ENCODE assay signal across 1 fruit fly cellular context in genomic region chrX:5754837-5755828, dm6.
TF ChIP-seq lines count a peak whose summit lies in the region.

TSS of gene lin-52 (minus strand) at chrX:5754958.
TSS of gene CG15771 (plus strand) at chrX:5755574.

TF ChIP-seq in whole organism, embryonic, 481 proteins besides CTCF, POLR2A, EP300 and RAD21 (continued from another document and continues in another):
- TF ChIP-seq Taf1 (GFP tag; IDR thresholded peaks at IDR 0.05; lab: Robert Waterston, UW) = peak; percentile 93
- TF ChIP-seq CG12071 (GFP tag; optimal IDR thresholded peaks at IDR 0.05; lab: Kevin White, UChicago) = peak; percentile 88
- TF ChIP-seq CG12219 (GFP tag; optimal IDR thresholded peaks at IDR 0.05; lab: Kevin White, UChicago) = peak; percentile 92
- TF ChIP-seq Gsc (GFP tag; IDR thresholded peaks at IDR 0.05; lab: Robert Waterston, UW) = peak; percentile 91
- peak; percentile 83 for TF ChIP-seq CG12155 (GFP tag; optimal IDR thresholded peaks at IDR 0.05; lab: Kevin White, UChicago)
- TF ChIP-seq nerfin-2 (GFP tag; IDR thresholded peaks at IDR 0.05; lab: Robert Waterston, UW; ENCODE audit: partially characterized antibody) = 0 out of 2 replicates have a peak, but pooled peaks have one; percentile 40
- peak; percentile 100 for TF ChIP-seq row (GFP tag; IDR thresholded peaks at IDR 0.05; lab: Robert Waterston, UW)
- peak; percentile 94 for TF ChIP-seq nmo (GFP tag; optimal IDR thresholded peaks at IDR 0.05; lab: Kevin White, UChicago)
- peak; percentile 92 for TF ChIP-seq tap (tag; optimal IDR thresholded peaks at IDR 0.05; lab: Kevin White, UChicago)
- peak; percentile 25 for TF ChIP-seq CG3163 (GFP tag; optimal IDR thresholded peaks at IDR 0.05; lab: Kevin White, UChicago)
- TF ChIP-seq h (optimal IDR thresholded peaks at IDR 0.05; lab: Kevin White, UChicago) = no peak
- peak; percentile 93 for TF ChIP-seq CG14667 (GFP tag; IDR thresholded peaks at IDR 0.05; lab: Robert Waterston, UW)
- TF ChIP-seq nerfin-1 (tag; optimal IDR thresholded peaks at IDR 0.05; lab: Kevin White, UChicago) = peak; percentile 91
- peak; percentile 89 for TF ChIP-seq CG3726 (GFP tag; IDR thresholded peaks at IDR 0.05; lab: Robert Waterston, UW)
- peak; percentile 79 for TF ChIP-seq CG16863 (GFP tag; optimal IDR thresholded peaks at IDR 0.05; lab: Kevin White, UChicago)
- peak; percentile 89 for TF ChIP-seq MTF-1 (GFP tag; optimal IDR thresholded peaks at IDR 0.05; lab: Kevin White, UChicago; ENCODE audit: borderline replicate concordance)
- peak; percentile 94 for TF ChIP-seq CG6813 (GFP tag; optimal IDR thresholded peaks at IDR 0.05; lab: Kevin White, UChicago)
- TF ChIP-seq CG5953 (GFP tag; IDR thresholded peaks at IDR 0.05; lab: Robert Waterston, UW) = peak; percentile 79; the same call in 1 of the 2 replicates
- TF ChIP-seq CG14050 (GFP tag; IDR thresholded peaks at IDR 0.05; lab: Robert Waterston, UW) = peak; percentile 91
- peak; percentile 97 for TF ChIP-seq Hmr (GFP tag; optimal IDR thresholded peaks at IDR 0.05; lab: Kevin White, UChicago)
- TF ChIP-seq HHEX (GFP tag; optimal IDR thresholded peaks at IDR 0.05; lab: Kevin White, UChicago) = peak; percentile 97
- TF ChIP-seq sc (optimal IDR thresholded peaks at IDR 0.05; lab: Kevin White, UChicago) = no peak
- peak; percentile 87 for TF ChIP-seq sc (GFP tag; optimal IDR thresholded peaks at IDR 0.05; lab: Kevin White, UChicago)
- TF ChIP-seq HLH3B (GFP tag; IDR thresholded peaks at IDR 0.05; lab: Robert Waterston, UW) = peak; percentile 93
- TF ChIP-seq CG10431 (GFP tag; optimal IDR thresholded peaks at IDR 0.05; lab: Kevin White, UChicago) = peak; percentile 87
- peak; percentile 55 for TF ChIP-seq wek (GFP tag; optimal IDR thresholded peaks at IDR 0.05; lab: Kevin White, UChicago)
- TF ChIP-seq CG17802 (tag; optimal IDR thresholded peaks at IDR 0.05; lab: Kevin White, UChicago) = peak; percentile 44
- TF ChIP-seq CG6254 (GFP tag; optimal IDR thresholded peaks at IDR 0.05; lab: Kevin White, UChicago) = peak; percentile 88
- peak; percentile 95 for TF ChIP-seq CG31441 (GFP tag; IDR thresholded peaks at IDR 0.05; lab: Robert Waterston, UW)
- peak; percentile 96 for TF ChIP-seq CG2712 (tag; optimal IDR thresholded peaks at IDR 0.05; lab: Kevin White, UChicago)
- peak; percentile 68; the same call in 1 of the 2 replicates for TF ChIP-seq Lim3 (GFP tag; IDR thresholded peaks at IDR 0.05; lab: Robert Waterston, UW)
- peak; percentile 94 for TF ChIP-seq CG7372 (GFP tag; IDR thresholded peaks at IDR 0.05; lab: Robert Waterston, UW)
- TF ChIP-seq CG2202 (tag; optimal IDR thresholded peaks at IDR 0.05; lab: Kevin White, UChicago) = peak; percentile 90
- TF ChIP-seq lab (GFP tag; optimal IDR thresholded peaks at IDR 0.05; lab: Kevin White, UChicago) = peak; percentile 97
- peak; percentile 96 for TF ChIP-seq CG6689 (GFP tag; IDR thresholded peaks at IDR 0.05; lab: Robert Waterston, UW)
- TF ChIP-seq pnt (GFP tag; optimal IDR thresholded peaks at IDR 0.05; lab: Kevin White, UChicago) = peak; percentile 62
- peak; percentile 96 for TF ChIP-seq sqz (GFP tag; optimal IDR thresholded peaks at IDR 0.05; lab: Kevin White, UChicago)
- peak; percentile 94 for TF ChIP-seq NfI (GFP tag; optimal IDR thresholded peaks at IDR 0.05; lab: Kevin White, UChicago)
- peak; percentile 51 for TF ChIP-seq crc (GFP tag; optimal IDR thresholded peaks at IDR 0.05; lab: Kevin White, UChicago)
- no peak for TF ChIP-seq Opbp (GFP tag; IDR thresholded peaks at IDR 0.05; lab: Robert Waterston, UW; ENCODE audit: partially characterized antibody)
- TF ChIP-seq Myb (GFP tag; optimal IDR thresholded peaks at IDR 0.05; lab: Kevin White, UChicago) = peak; percentile 64
- TF ChIP-seq CG2129 (GFP tag; IDR thresholded peaks at IDR 0.05; lab: Robert Waterston, UW; ENCODE audit: partially characterized antibody) = no peak
- peak; percentile 94 for TF ChIP-seq HmgZ (tag; optimal IDR thresholded peaks at IDR 0.05; lab: Kevin White, UChicago)
- TF ChIP-seq CG17612 (GFP tag; IDR thresholded peaks at IDR 0.05; lab: Robert Waterston, UW) = peak; percentile 76
- TF ChIP-seq insv (GFP tag; optimal IDR thresholded peaks at IDR 0.05; lab: Kevin White, UChicago) = peak in 1 of 2 experiments; percentile 78
- TF ChIP-seq CG8359 (GFP tag; optimal IDR thresholded peaks at IDR 0.05; lab: Kevin White, UChicago; ENCODE audit: borderline replicate concordance) = peak; percentile 86
- peak; percentile 80 for TF ChIP-seq CG8281 (tag; optimal IDR thresholded peaks at IDR 0.05; lab: Kevin White, UChicago)
- TF ChIP-seq Drgx (GFP tag; IDR thresholded peaks at IDR 0.05; lab: Robert Waterston, UW) = peak; percentile 97
- TF ChIP-seq CG17186 (GFP tag; optimal IDR thresholded peaks at IDR 0.05; lab: Kevin White, UChicago) = peak; percentile 62
- TF ChIP-seq CG4282 (GFP tag; optimal IDR thresholded peaks at IDR 0.05; lab: Kevin White, UChicago) = peak; percentile 1
- TF ChIP-seq Hr39 (optimal IDR thresholded peaks at IDR 0.05; lab: Kevin White, UChicago) = no peak
- peak; percentile 94 for TF ChIP-seq CG14441 (GFP tag; IDR thresholded peaks at IDR 0.05; lab: Robert Waterston, UW)
- TF ChIP-seq CG17328 (GFP tag; IDR thresholded peaks at IDR 0.05; lab: Robert Waterston, UW) = peak; percentile 91
- TF ChIP-seq CG18764 (GFP tag; optimal IDR thresholded peaks at IDR 0.05; lab: Kevin White, UChicago) = peak; percentile 70
- TF ChIP-seq exex (tag; optimal IDR thresholded peaks at IDR 0.05; lab: Kevin White, UChicago) = peak; percentile 79
- peak; percentile 91 for TF ChIP-seq gsb-n (tag; optimal IDR thresholded peaks at IDR 0.05; lab: Kevin White, UChicago)
- TF ChIP-seq CG32767 (GFP tag; IDR thresholded peaks at IDR 0.05; lab: Robert Waterston, UW) = peak; percentile 96
- peak; percentile 83 for TF ChIP-seq Sin3A (optimal IDR thresholded peaks at IDR 0.05; lab: Kevin White, UChicago)
- peak; percentile 44 for TF ChIP-seq zfh2 (GFP tag; optimal IDR thresholded peaks at IDR 0.05; lab: Kevin White, UChicago)
- peak; percentile 89 for TF ChIP-seq gce (GFP tag; IDR thresholded peaks at IDR 0.05; lab: Robert Waterston, UW)
- TF ChIP-seq Abd-B (GFP tag; optimal IDR thresholded peaks at IDR 0.05; lab: Kevin White, UChicago) = peak; percentile 85
- peak; percentile 50 for TF ChIP-seq pho (GFP tag; optimal IDR thresholded peaks at IDR 0.05; lab: Kevin White, UChicago)
- peak; percentile 97 for TF ChIP-seq CG12659 (GFP tag; optimal IDR thresholded peaks at IDR 0.05; lab: Kevin White, UChicago)
- peak; percentile 99 for TF ChIP-seq CG10543 (GFP tag; optimal IDR thresholded peaks at IDR 0.05; lab: Kevin White, UChicago)
- TF ChIP-seq chn (GFP tag; optimal IDR thresholded peaks at IDR 0.05; lab: Kevin White, UChicago) = peak; percentile 88
- no peak for TF ChIP-seq zf30C (GFP tag; optimal IDR thresholded peaks at IDR 0.05; lab: Kevin White, UChicago)
- TF ChIP-seq CG31365 (tag; optimal IDR thresholded peaks at IDR 0.05; lab: Kevin White, UChicago) = peak; percentile 73
- TF ChIP-seq gfzf (GFP tag; optimal IDR thresholded peaks at IDR 0.05; lab: Kevin White, UChicago) = peak; percentile 53
- TF ChIP-seq tgo (GFP tag; IDR thresholded peaks at IDR 0.05; lab: Robert Waterston, UW) = peak; percentile 96
- peak; percentile 96 for TF ChIP-seq CG12391 (tag; optimal IDR thresholded peaks at IDR 0.05; lab: Kevin White, UChicago)
- TF ChIP-seq Dek (tag; optimal IDR thresholded peaks at IDR 0.05; lab: Kevin White, UChicago) = peak; percentile 91
- TF ChIP-seq CG11723 (GFP tag; optimal IDR thresholded peaks at IDR 0.05; lab: Kevin White, UChicago) = peak; percentile 94
- peak; percentile 67 for TF ChIP-seq bab2 (GFP tag; optimal IDR thresholded peaks at IDR 0.05; lab: Kevin White, UChicago)
- TF ChIP-seq wor (GFP tag; IDR thresholded peaks at IDR 0.05; lab: Robert Waterston, UW) = peak; percentile 95
- TF ChIP-seq repo (GFP tag; optimal IDR thresholded peaks at IDR 0.05; lab: Kevin White, UChicago) = no peak
- peak; percentile 64 for TF ChIP-seq knrl (GFP tag; IDR thresholded peaks at IDR 0.05; lab: Robert Waterston, UW; ENCODE audit: partially characterized antibody)
- TF ChIP-seq CG11560 (tag; IDR thresholded peaks at IDR 0.05; lab: Robert Waterston, UW) = peak; percentile 95
- peak; percentile 94 for TF ChIP-seq CG4404 (GFP tag; IDR thresholded peaks at IDR 0.05; lab: Robert Waterston, UW)
- TF ChIP-seq CG17829 (tag; optimal IDR thresholded peaks at IDR 0.05; lab: Kevin White, UChicago) = peak; percentile 96
- TF ChIP-seq emc (GFP tag; optimal IDR thresholded peaks at IDR 0.05; lab: Kevin White, UChicago) = peak; percentile 39
- peak; percentile 98 for TF ChIP-seq Fer1 (GFP tag; optimal IDR thresholded peaks at IDR 0.05; lab: Kevin White, UChicago)
- peak; percentile 86 for TF ChIP-seq CG4707 (GFP tag; optimal IDR thresholded peaks at IDR 0.05; lab: Kevin White, UChicago)
- peak; percentile 83 for TF ChIP-seq HLH54F (GFP tag; optimal IDR thresholded peaks at IDR 0.05; lab: Kevin White, UChicago)
- peak; percentile 90 for TF ChIP-seq ttk (GFP tag; IDR thresholded peaks at IDR 0.05; lab: Robert Waterston, UW)
- TF ChIP-seq so (GFP tag; IDR thresholded peaks at IDR 0.05; lab: Robert Waterston, UW) = peak; percentile 95
- TF ChIP-seq CG10274 (GFP tag; optimal IDR thresholded peaks at IDR 0.05; lab: Kevin White, UChicago) = peak; percentile 84
- TF ChIP-seq zen (tag; optimal IDR thresholded peaks at IDR 0.05; lab: Kevin White, UChicago) = peak; percentile 84
- peak; percentile 91 for TF ChIP-seq onecut (GFP tag; IDR thresholded peaks at IDR 0.05; lab: Robert Waterston, UW)
- peak; percentile 65; the same call in 2 of the 3 replicates for TF ChIP-seq Doc3 (GFP tag; IDR thresholded peaks at IDR 0.05; lab: Robert Waterston, UW; ENCODE audit: partially characterized antibody)
- TF ChIP-seq bsh (GFP tag; optimal IDR thresholded peaks at IDR 0.05; lab: Kevin White, UChicago) = peak; percentile 95
- peak; percentile 89 for TF ChIP-seq pfk (GFP tag; optimal IDR thresholded peaks at IDR 0.05; lab: Kevin White, UChicago)
- peak; percentile 98 for TF ChIP-seq klu (GFP tag; IDR thresholded peaks at IDR 0.05; lab: Robert Waterston, UW)
- no peak for TF ChIP-seq lov (optimal IDR thresholded peaks at IDR 0.05; lab: Kevin White, UChicago)
- TF ChIP-seq lov (GFP tag; IDR thresholded peaks at IDR 0.05; lab: Robert Waterston, UW) = peak; percentile 86
- TF ChIP-seq pum (GFP tag; optimal IDR thresholded peaks at IDR 0.05; lab: Kevin White, UChicago) = peak; percentile 72
- peak; percentile 93 for TF ChIP-seq CG17359 (tag; optimal IDR thresholded peaks at IDR 0.05; lab: Kevin White, UChicago)
- no peak for TF ChIP-seq hkb (optimal IDR thresholded peaks at IDR 0.05; lab: Kevin White, UChicago)
- TF ChIP-seq hkb (GFP tag; IDR thresholded peaks at IDR 0.05; lab: Robert Waterston, UW) = peak; percentile 94
- TF ChIP-seq Ada2b (GFP tag; IDR thresholded peaks at IDR 0.05; lab: Robert Waterston, UW) = peak; percentile 93
- TF ChIP-seq CG11398 (GFP tag; optimal IDR thresholded peaks at IDR 0.05; lab: Kevin White, UChicago) = no peak
- TF ChIP-seq sna (GFP tag; IDR thresholded peaks at IDR 0.05; lab: Robert Waterston, UW; ENCODE audit: partially characterized antibody) = 0 out of 2 replicates have a peak, but pooled peaks have one; percentile 15
- TF ChIP-seq CG15269 (tag; optimal IDR thresholded peaks at IDR 0.05; lab: Kevin White, UChicago) = peak; percentile 99
- peak; percentile 94 for TF ChIP-seq Xbp1 (GFP tag; optimal IDR thresholded peaks at IDR 0.05; lab: Kevin White, UChicago)
- peak; percentile 41 to 80 for TF ChIP-seq chif (GFP tag; optimal IDR thresholded peaks at IDR 0.05; lab: Kevin White, UChicago)
- TF ChIP-seq aop (GFP tag; IDR thresholded peaks at IDR 0.05; lab: Robert Waterston, UW) = peak; percentile 29
- TF ChIP-seq TFAM (GFP tag; optimal IDR thresholded peaks at IDR 0.05; lab: Kevin White, UChicago) = peak; percentile 49
- TF ChIP-seq GATAe (GFP tag; conservative IDR thresholded peaks at IDR 0.05; lab: Robert Waterston, UW) = peak; percentile 86
- peak; percentile 85 for TF ChIP-seq B-H1 (GFP tag; IDR thresholded peaks at IDR 0.05; lab: Robert Waterston, UW)
- TF ChIP-seq sd (tag; optimal IDR thresholded peaks at IDR 0.05; lab: Kevin White, UChicago) = peak; percentile 74
- peak; percentile 97 for TF ChIP-seq CG4328 (GFP tag; optimal IDR thresholded peaks at IDR 0.05; lab: Kevin White, UChicago)
- peak; percentile 93 for TF ChIP-seq Fer3 (tag; optimal IDR thresholded peaks at IDR 0.05; lab: Kevin White, UChicago)
- TF ChIP-seq CG9609 (GFP tag; optimal IDR thresholded peaks at IDR 0.05; lab: Kevin White, UChicago) = peak; percentile 2
- peak; percentile 96 for TF ChIP-seq CG3847 (GFP tag; IDR thresholded peaks at IDR 0.05; lab: Robert Waterston, UW)
- peak; percentile 97 for TF ChIP-seq CG18619 (GFP tag; optimal IDR thresholded peaks at IDR 0.05; lab: Kevin White, UChicago)
- TF ChIP-seq CG2116 (GFP tag; optimal IDR thresholded peaks at IDR 0.05; lab: Kevin White, UChicago) = peak; percentile 67
- TF ChIP-seq CG10209 (GFP tag; optimal IDR thresholded peaks at IDR 0.05; lab: Kevin White, UChicago) = peak; percentile 94
- peak; percentile 31 for TF ChIP-seq her (GFP tag; optimal IDR thresholded peaks at IDR 0.05; lab: Kevin White, UChicago)
- peak; percentile 91 for TF ChIP-seq Med (GFP tag; lab: Kevin White, UChicago)
- TF ChIP-seq CG16779 (GFP tag; IDR thresholded peaks at IDR 0.05; lab: Robert Waterston, UW) = peak; percentile 89
- TF ChIP-seq CG18011 (GFP tag; optimal IDR thresholded peaks at IDR 0.05; lab: Kevin White, UChicago) = peak; percentile 79
- TF ChIP-seq NK7.1 (GFP tag; optimal IDR thresholded peaks at IDR 0.05; lab: Kevin White, UChicago) = no peak
- peak; percentile 98 for TF ChIP-seq CG18599 (GFP tag; optimal IDR thresholded peaks at IDR 0.05; lab: Kevin White, UChicago)
- TF ChIP-seq CG14860 (GFP tag; IDR thresholded peaks at IDR 0.05; lab: Robert Waterston, UW; ENCODE audit: partially characterized antibody) = no peak
- TF ChIP-seq kni (GFP tag; optimal IDR thresholded peaks at IDR 0.05; lab: Kevin White, UChicago) = peak; percentile 99
- peak; percentile 75; the same call in 1 of the 2 replicates for TF ChIP-seq CG11696 (GFP tag; IDR thresholded peaks at IDR 0.05; lab: Robert Waterston, UW)
- peak; percentile 95 for TF ChIP-seq sob (GFP tag; IDR thresholded peaks at IDR 0.05; lab: Robert Waterston, UW)
- TF ChIP-seq vfl (GFP tag; optimal IDR thresholded peaks at IDR 0.05; lab: Kevin White, UChicago) = peak; percentile 83
- TF ChIP-seq CG15073 (GFP tag; optimal IDR thresholded peaks at IDR 0.05; lab: Kevin White, UChicago) = peak; percentile 80
- peak; percentile 93 for TF ChIP-seq az2 (GFP tag; optimal IDR thresholded peaks at IDR 0.05; lab: Kevin White, UChicago)
- TF ChIP-seq CG11695 (GFP tag; IDR thresholded peaks at IDR 0.05; lab: Robert Waterston, UW) = peak; percentile 97
